Fruit fly (Drosophila melanogaster) whole organism, wandering third instar larva: ENCODE measurements around the gene Crag.
A peak's percentile ranks its signal among the peaks of the same experiment; 100 is the strongest.

ENCODE experiments used
- Abd-B ChIP-seq: fragments of >200 bp; optimal IDR thresholded peaks from 2 replicates; lab custom pipeline; 2017; ENCODE audit warnings: missing biosample characterization, missing genetic modification characterization
- Jra ChIP-seq: sonication (Bioruptor generic); optimal IDR thresholded peaks from 2 replicates; lab custom pipeline; 2016; ENCODE audit warnings: missing biosample characterization, missing genetic modification characterization
- Myc ChIP-seq: fragments of >200 bp; optimal IDR thresholded peaks from 2 replicates; lab custom pipeline; 2017
- OdsH ChIP-seq: fragments of 200-800 bp; sonication (Bioruptor generic); optimal IDR thresholded peaks from 2 replicates; lab custom pipeline; 2016; ENCODE audit warnings: missing biosample characterization, mild to moderate bottlenecking, missing genetic modification characterization
- Vsx2 ChIP-seq: fragments of 200-300, 225-300 bp; sonication (Bioruptor generic); optimal IDR thresholded peaks from 2 replicates; lab custom pipeline; 2018; ENCODE audit warnings: missing biosample characterization, missing genetic modification characterization; ENCODE audit not compliant: partially characterized antibody
- br ChIP-seq: fragments of 200-800 bp; sonication (Bioruptor generic); optimal IDR thresholded peaks from 2 replicates; lab custom pipeline; 2016; ENCODE audit warnings: missing biosample characterization, missing genetic modification characterization
- dsf ChIP-seq: sonication (Bioruptor generic); optimal IDR thresholded peaks from 2 replicates; lab custom pipeline; 2016; ENCODE audit warnings: missing biosample characterization, missing genetic modification characterization, borderline replicate concordance
- foxo ChIP-seq, 2 experiments: fragments of 200-800 bp; sonication (Bioruptor generic); optimal IDR thresholded peaks; 2 replicates in 1 of 2; 3 replicates in 1 of 2; lab custom pipeline; 2016 to 2017; ENCODE audit warnings: missing biosample characterization in 2 of 2, missing genetic modification characterization in 2 of 2
- lola ChIP-seq: fragments of >200 bp; optimal IDR thresholded peaks from 2 replicates; lab custom pipeline; 2017; ENCODE audit warnings: missing biosample characterization, missing genetic modification characterization
- pan ChIP-seq: fragments of >200 bp; optimal IDR thresholded peaks from 2 replicates; lab custom pipeline; 2017
- psq ChIP-seq: fragments of 200-800 bp; sonication (Bioruptor generic); optimal IDR thresholded peaks from 3 replicates; lab custom pipeline; 2017; ENCODE audit warnings: missing biosample characterization, mild to moderate bottlenecking, missing genetic modification characterization, moderate library complexity
- rgr ChIP-seq: fragments of 200-800 bp; sonication (Bioruptor generic); optimal IDR thresholded peaks from 3 replicates; lab custom pipeline; 2016; ENCODE audit warnings: missing biosample characterization, mild to moderate bottlenecking, missing genetic modification characterization
- usp ChIP-seq: fragments of >200 bp; optimal IDR thresholded peaks from 2 replicates; lab custom pipeline; 2017; ENCODE audit warnings: missing biosample characterization, missing genetic modification characterization

- no peak for TF ChIP-seq rgr (GFP tag; lab: Kevin White, UChicago)
- TF ChIP-seq br (GFP tag; lab: Kevin White, UChicago) = peak; percentile 46
- TF ChIP-seq pan (lab: Kevin White, UChicago) = no peak
- TF ChIP-seq Jra (GFP tag; lab: Kevin White, UChicago) = peak; percentile 60
- TF ChIP-seq lola (GFP tag; lab: Kevin White, UChicago) = no peak
- peak; percentile 56 for TF ChIP-seq dsf (GFP tag; lab: Kevin White, UChicago)
- TF ChIP-seq Vsx2 (GFP tag; lab: Kevin White, UChicago) = no peak
- TF ChIP-seq Abd-B (GFP tag; lab: Kevin White, UChicago) = no peak
- peak; percentile 99 for TF ChIP-seq psq (GFP tag; lab: Kevin White, UChicago)
- no peak for TF ChIP-seq usp (GFP tag; lab: Kevin White, UChicago)
- TF ChIP-seq foxo (GFP tag; optimal IDR thresholded peaks at IDR 0.05; lab: Kevin White, UChicago) = peak in 1 of 2 experiments; percentile 82
- TF ChIP-seq Myc (lab: Kevin White, UChicago) = no peak
- peak; percentile 57 for TF ChIP-seq OdsH
Observed at dm6 chrX:8558762-8559172, 33.1 kb upstream of the Crag start, which contains the start of gene IntS4.
